Worm (Caenorhabditis elegans) whole organism, L2 larva: ENCODE measurements around the gene Y39H10B.2.

Experiments used
- F13H6.1 ChIP-seq: sonication (generic microtip); optimal IDR thresholded peaks from 2 replicates; lab custom pipeline; 2016; ENCODE audit warnings: missing genetic modification characterization, missing compliant biosample characterization
- alr-1 ChIP-seq: fragments of 150-350 bp; optimal IDR thresholded peaks from 2 replicates; lab custom pipeline; 2014; ENCODE audit warnings: missing biosample characterization, missing genetic modification characterization
- blmp-1 ChIP-seq: sonication (generic microtip); optimal IDR thresholded peaks from 2 replicates; lab custom pipeline; 2017; ENCODE audit warnings: missing genetic modification characterization, mild to moderate bottlenecking, missing compliant biosample characterization, antibody characterized with exemption, moderate library complexity; ENCODE audit not compliant: insufficient read depth
- ceh-82 ChIP-seq: fragments of 150-350 bp; optimal IDR thresholded peaks from 2 replicates; lab custom pipeline; 2014; ENCODE audit warnings: missing biosample characterization, missing genetic modification characterization
- elt-1 ChIP-seq: fragments of 150-350 bp; optimal IDR thresholded peaks from 2 replicates; lab custom pipeline; 2014; ENCODE audit warnings: missing biosample characterization, missing genetic modification characterization
- nhr-11 ChIP-seq: fragments of 150-350 bp; optimal IDR thresholded peaks from 2 replicates; lab custom pipeline; 2014; ENCODE audit warnings: missing biosample characterization, missing genetic modification characterization
- nhr-21 ChIP-seq: fragments of 150-350 bp; optimal IDR thresholded peaks from 2 replicates; lab custom pipeline; 2014; ENCODE audit warnings: missing biosample characterization, missing genetic modification characterization
- nhr-23 ChIP-seq: fragments of 150-350 bp; optimal IDR thresholded peaks from 2 replicates; lab custom pipeline; 2014; ENCODE audit warnings: missing biosample characterization, missing genetic modification reagents, missing genetic modification characterization
- nhr-237 ChIP-seq: fragments of 150-350 bp; optimal IDR thresholded peaks from 2 replicates; lab custom pipeline; 2014; ENCODE audit warnings: missing biosample characterization, missing genetic modification characterization
- unc-55 ChIP-seq: fragments of 150-350 bp; sonication (generic microtip); optimal IDR thresholded peaks from 3 replicates; lab custom pipeline; 2014; ENCODE audit warnings: missing biosample characterization, missing genetic modification reagents, missing genetic modification characterization
- unc-62 ChIP-seq: fragments of 150-350 bp; optimal IDR thresholded peaks from 2 replicates; lab custom pipeline; 2014; ENCODE audit warnings: missing biosample characterization, missing genetic modification reagents, missing genetic modification characterization

DNA sequence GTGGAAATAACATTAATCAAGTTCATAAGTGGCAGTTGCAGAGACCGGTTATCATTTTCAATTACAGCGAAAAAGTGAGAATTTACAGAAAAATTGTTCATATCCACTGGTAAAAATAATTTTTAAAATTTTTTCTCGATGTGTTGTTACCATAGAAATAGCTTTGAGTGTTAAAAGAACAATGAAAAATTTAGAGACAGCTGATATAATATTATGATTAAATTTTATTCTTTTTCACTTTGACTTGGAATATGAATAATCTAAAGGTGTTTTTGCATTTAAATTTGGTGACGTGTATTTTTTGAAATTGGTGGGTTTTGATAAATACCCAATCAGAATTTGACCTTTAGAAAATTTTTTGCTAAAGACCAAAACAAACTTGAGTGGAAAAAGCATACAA, 37.0 kb upstream of the Y39H10B.2 start, which contains the start of gene F59B1.6:
- TF ChIP-seq nhr-21 (tag; lab: Kevin White, UChicago) (no peak), unc-62 (GFP tag; lab: Kevin White, UChicago) (no peak), nhr-237 (tag; lab: Kevin White, UChicago) (no peak), unc-55 (GFP tag; lab: Kevin White, UChicago) (no peak), ceh-82 (tag; lab: Kevin White, UChicago) (no peak), nhr-23 (no peak), F13H6.1 (tag; lab: Kevin White, UChicago) (no peak), elt-1 (no peak), alr-1 (tag; lab: Kevin White, UChicago) (no peak), nhr-11 (tag; lab: Kevin White, UChicago) (no peak), blmp-1 (tag; lab: Kevin White, UChicago) (no peak)
